Worm (Caenorhabditis elegans): ENCODE results near the gene daz-1.

The daz-1 gene

DNA sequence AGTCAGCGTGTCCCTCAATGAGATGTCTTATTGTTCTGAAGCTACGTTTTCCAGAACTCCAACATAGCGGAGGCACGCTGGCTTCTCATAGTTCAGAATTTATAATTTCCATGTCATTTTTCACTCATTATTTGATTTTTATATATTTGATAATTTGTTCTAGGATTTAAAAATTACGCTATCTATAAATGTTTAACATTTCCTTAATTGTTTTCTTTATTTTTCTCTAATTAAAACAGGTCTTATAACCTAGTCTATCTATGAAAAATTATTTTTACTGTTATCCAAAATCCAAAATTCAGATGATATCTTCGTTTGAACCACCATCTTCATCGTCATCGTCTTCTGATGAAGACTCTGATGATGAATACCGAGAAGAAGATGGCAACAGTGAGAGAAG, 22.2 kb downstream of the daz-1 start, which contains the start of gene F56D1.1:
TSS of gene F56D1.1 (plus strand) at position 301 of the 400 bp plus-strand sequence.
- TF ChIP-seq pes-1 (GFP tag; IDR thresholded peaks at IDR 0.05) (no peak), hnd-1 (tag; optimal IDR thresholded peaks at IDR 0.05) (no peak), F13C5.2 (tag; optimal IDR thresholded peaks at IDR 0.05) (no peak), ets-7 (tag; optimal IDR thresholded peaks at IDR 0.05) (no peak)

DNA sequence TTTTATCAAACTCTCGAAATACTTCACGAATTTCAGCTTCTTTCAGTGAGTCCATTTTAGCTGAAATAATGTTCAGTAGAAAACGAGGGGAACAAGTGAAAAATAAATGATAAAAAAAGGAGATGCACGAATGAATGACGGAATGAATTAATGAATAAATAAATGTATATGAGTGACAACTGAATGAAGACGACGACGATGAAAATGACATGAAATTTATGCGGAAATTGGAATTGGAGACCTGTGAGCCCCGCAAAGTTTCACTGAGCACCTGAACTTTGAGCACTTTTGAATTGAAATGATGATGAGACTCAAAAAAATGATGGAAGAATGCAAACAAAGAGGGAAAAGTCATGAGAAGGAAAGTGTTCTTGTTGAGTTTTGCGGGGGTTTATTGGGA, 25.9 kb downstream of the daz-1 start, which contains the start of gene cal-8:
TSS of gene cal-8 (minus strand) at position 60 of the 400 bp plus-strand sequence.
- TF ChIP-seq pes-1 (GFP tag; IDR thresholded peaks at IDR 0.05) (no peak), tra-4 (tag; optimal IDR thresholded peaks at IDR 0.05) (no peak), hmbx-1 (tag; optimal IDR thresholded peaks at IDR 0.05) (no peak), sea-1 (GFP tag; conservative IDR thresholded peaks at IDR 0.05) (no peak), B0310.2 (tag; optimal IDR thresholded peaks at IDR 0.05) (no peak), scrt-1 (GFP tag; IDR thresholded peaks at IDR 0.05) (no peak), ceh-36 (tag; optimal IDR thresholded peaks at IDR 0.05) (no peak)

DNA sequence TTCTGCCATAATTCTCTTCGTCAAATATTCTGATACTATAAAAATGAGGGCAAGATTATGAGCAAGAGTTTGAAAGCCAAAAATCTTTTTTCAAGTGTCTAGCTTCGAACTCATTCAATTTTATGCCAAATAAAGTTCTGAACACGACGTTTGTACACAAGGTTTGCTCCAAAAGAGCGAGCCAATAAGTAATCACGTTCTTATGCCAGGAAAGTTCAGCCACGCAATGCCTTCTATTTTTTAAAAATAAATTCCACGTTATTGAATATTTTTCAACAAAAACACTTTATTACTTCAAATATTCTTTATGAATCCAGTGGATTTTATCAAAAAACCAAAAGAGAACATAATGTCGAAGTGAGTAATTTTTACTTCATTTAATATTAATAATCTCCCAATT, 31.7 kb downstream of the daz-1 start, which contains the start of gene nep-5:
TSS of gene nep-5 (plus strand) at position 301 of the 400 bp plus-strand sequence.
- TF ChIP-seq hmbx-1 (tag; optimal IDR thresholded peaks at IDR 0.05) (no peak), ceh-36 (tag; optimal IDR thresholded peaks at IDR 0.05) (no peak), tra-4 (tag; optimal IDR thresholded peaks at IDR 0.05) (no peak), ama-1 (optimal IDR thresholded peaks at IDR 0.05) (no peak)

DNA sequence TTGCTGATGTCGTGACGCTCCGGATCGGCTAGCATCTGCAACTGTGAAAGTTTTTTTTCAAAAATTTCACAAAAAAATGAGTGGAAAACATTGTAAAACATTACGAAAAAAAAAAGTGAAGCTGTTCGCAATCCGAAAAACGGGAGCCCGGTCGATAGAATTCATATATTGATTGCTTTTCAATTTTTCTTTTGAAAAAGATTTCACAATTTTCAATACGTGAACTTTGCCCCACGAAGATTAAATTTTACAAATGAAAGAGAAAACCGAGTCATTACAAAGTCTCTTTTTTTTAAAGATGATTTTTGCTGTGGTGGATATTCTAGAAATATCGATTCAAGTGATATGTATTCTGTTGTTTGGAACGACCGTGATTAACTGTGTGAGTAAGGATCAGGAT, 38.3 kb downstream of the daz-1 start, which contains the start of gene F12A10.6:
TSS of gene F12A10.6 (minus strand) at position 101 of the 400 bp plus-strand sequence.
- no peak for TF ChIP-seq ceh-13 (GFP tag; optimal IDR thresholded peaks at IDR 0.05)
- no peak for TF ChIP-seq scrt-1 (GFP tag; IDR thresholded peaks at IDR 0.05)
- TF ChIP-seq F13C5.2 (tag; optimal IDR thresholded peaks at IDR 0.05): no peak
- TF ChIP-seq hmbx-1 (tag; optimal IDR thresholded peaks at IDR 0.05): no peak
- TF ChIP-seq flt-1 (GFP tag; IDR thresholded peaks at IDR 0.05): no peak

DNA sequence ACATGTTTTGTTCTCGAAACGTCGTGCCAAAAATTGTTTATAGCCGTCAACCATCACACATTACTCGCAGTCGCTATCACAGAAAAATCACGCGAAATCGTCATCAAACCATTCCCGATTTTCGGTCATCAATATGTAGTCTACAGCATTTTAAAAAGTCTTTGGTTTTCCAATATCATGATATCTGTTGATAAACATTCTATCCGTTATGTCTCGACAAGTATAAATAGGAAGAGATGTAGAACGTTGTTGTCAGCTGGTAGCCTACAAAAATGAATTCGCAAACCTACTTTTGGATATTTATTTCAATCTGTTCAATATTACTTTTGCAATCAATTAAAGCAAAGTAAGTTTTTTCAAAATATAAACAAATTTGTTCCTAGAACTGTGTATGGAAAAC, 40.3 kb downstream of the daz-1 start, which contains the start of gene F12A10.1:
TSS of gene F12A10.1 (plus strand) at position 166 of the 400 bp plus-strand sequence.
- no peak for TF ChIP-seq scrt-1 (GFP tag; IDR thresholded peaks at IDR 0.05)
- TF ChIP-seq hnd-1 (tag; optimal IDR thresholded peaks at IDR 0.05): no peak
- TF ChIP-seq ceh-13 (GFP tag; optimal IDR thresholded peaks at IDR 0.05): no peak
- TF ChIP-seq flt-1 (GFP tag; IDR thresholded peaks at IDR 0.05): no peak
- TF ChIP-seq tbx-37 (GFP tag; conservative IDR thresholded peaks at IDR 0.05): no peak
- no peak for TF ChIP-seq F13C5.2 (tag; optimal IDR thresholded peaks at IDR 0.05)
- TF ChIP-seq hmbx-1 (tag; optimal IDR thresholded peaks at IDR 0.05): no peak
- no peak for TF ChIP-seq hmg-4 (GFP tag; optimal IDR thresholded peaks at IDR 0.05)
- TF ChIP-seq tbx-11 (GFP tag; IDR thresholded peaks at IDR 0.05): no peak
- no peak for TF ChIP-seq tra-4 (tag; optimal IDR thresholded peaks at IDR 0.05)

DNA sequence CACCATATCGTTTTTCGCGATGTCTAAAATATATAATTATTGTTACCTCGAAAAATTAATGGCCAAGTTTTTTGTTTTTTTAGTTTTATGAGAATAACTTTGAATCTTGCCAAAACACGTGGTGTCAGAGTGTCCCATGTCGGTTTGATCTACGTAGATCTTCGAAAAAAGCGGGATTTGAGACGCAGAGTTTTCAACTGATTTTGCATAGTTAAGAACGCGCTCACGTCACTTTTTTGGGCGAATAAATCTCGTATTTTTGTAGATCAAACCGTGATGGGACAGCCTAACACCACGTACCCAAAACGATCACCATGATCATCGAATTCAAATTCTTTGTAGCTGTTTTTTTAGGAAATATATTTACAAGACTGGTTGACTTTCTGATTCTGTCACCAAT, 41.4 kb downstream of the daz-1 start:
- TF ChIP-seq flt-1 (GFP tag; IDR thresholded peaks at IDR 0.05) (no peak), hnd-1 (tag; optimal IDR thresholded peaks at IDR 0.05) (no peak), scrt-1 (GFP tag; IDR thresholded peaks at IDR 0.05) (no peak), ceh-13 (GFP tag; optimal IDR thresholded peaks at IDR 0.05) (no peak), tra-4 (tag; optimal IDR thresholded peaks at IDR 0.05) (no peak), hmbx-1 (tag; optimal IDR thresholded peaks at IDR 0.05) (no peak), F13C5.2 (tag; optimal IDR thresholded peaks at IDR 0.05) (no peak)

DNA sequence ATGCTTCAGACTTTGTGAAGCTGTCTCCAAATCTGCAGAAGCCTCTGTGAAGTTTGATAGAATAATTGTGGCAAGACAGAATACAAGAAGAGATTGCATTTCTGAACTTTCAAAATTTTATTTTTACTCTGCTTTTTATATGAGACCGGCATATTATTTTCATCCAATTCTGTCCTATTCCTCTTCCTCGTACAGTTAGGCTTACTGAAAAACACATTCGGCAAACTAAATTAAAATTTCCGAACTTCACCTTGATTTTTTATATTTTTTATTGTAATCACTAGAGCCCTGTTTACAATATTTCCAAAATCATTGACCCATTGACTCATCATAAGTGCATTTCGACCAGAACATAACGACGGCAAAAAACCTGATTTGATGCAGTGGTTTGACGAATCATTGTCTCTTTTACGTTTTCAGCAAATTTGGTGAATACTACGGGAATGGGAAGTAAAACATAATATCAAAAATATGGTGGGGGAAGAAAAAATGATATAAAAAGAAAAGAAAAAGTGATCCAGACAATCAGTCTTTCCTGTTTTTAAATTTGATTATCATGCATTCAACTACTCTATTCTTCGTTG, 42.1 kb downstream of the daz-1 start, which contains the start of the genes suex-1 and F12A10.9:
TSS of gene suex-1 (minus strand) at position 101 of the 584 bp plus-strand sequence.
TSS of gene F12A10.9 (plus strand) at position 534 of the 584 bp plus-strand sequence.
- TF ChIP-seq ceh-36 (tag; optimal IDR thresholded peaks at IDR 0.05) (no peak), flt-1 (GFP tag; IDR thresholded peaks at IDR 0.05) (no peak), ets-7 (tag; optimal IDR thresholded peaks at IDR 0.05) (no peak), hnd-1 (tag; optimal IDR thresholded peaks at IDR 0.05) (no peak), tbx-11 (GFP tag; IDR thresholded peaks at IDR 0.05) (no peak), aly-1 (tag; optimal IDR thresholded peaks at IDR 0.05) (no peak), B0310.2 (tag; optimal IDR thresholded peaks at IDR 0.05) (no peak)

DNA sequence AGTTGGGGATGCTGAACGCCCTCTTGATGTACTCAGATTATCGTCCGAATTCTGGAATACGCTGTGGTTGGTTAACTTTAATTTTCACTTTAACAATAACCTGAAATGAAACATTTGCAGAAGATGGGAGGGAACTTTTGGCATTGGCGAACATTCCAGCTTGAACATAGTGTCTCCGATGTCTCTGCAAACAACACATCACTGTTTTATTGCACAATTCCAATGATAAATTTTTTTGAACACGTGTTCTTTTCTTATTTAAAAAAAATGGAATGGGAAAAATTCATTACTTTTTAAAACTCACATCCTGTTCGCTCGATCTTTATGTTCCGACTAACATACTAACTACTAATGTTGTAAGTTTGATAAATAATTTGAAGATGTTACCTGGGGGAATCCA, 44.4 kb downstream of the daz-1 start, which contains the start of gene fzy-1:
TSS of gene fzy-1 (plus strand) at position 301 of the 400 bp plus-strand sequence.
- TF ChIP-seq B0310.2 (tag; optimal IDR thresholded peaks at IDR 0.05) (no peak), ama-1 (optimal IDR thresholded peaks at IDR 0.05) (no peak), tbx-37 (GFP tag; conservative IDR thresholded peaks at IDR 0.05) (no peak), hmbx-1 (tag; optimal IDR thresholded peaks at IDR 0.05) (no peak)

DNA sequence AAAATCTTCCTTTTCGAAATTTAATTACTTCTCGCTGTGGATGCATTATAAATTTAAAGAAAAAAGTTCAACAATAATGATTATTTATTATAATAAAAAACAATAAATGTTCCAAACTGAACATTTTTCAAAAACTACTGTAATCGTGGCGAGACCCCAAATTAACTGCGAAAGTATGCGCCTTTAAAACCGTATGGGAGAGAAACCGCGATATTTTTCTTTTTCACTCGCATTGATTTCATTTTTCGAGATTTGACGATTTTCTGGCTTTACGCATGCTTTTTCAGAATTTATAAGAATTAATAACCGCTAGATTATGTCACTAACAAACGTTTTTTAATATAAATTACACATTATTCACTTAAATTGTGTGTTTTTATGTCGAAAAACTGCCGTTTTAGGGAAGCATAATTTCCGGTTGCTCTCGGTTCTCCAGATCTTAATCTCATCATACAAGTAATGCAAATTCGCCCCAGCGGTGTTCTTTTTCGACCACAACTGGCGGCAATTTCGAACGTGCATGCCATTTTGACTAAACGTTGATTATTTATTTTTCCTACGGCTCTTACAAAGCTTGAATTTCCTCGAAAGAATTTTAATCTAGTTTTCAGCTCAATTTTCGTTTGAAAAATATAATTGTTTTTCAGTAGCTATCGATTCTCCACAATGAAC, 45.0 kb downstream of the daz-1 start, which contains the start of gene F12A10.8:
TSS of gene F12A10.8 (minus strand) at position 79 of the 672 bp plus-strand sequence.
- no peak for TF ChIP-seq flt-1 (GFP tag; IDR thresholded peaks at IDR 0.05)
- no peak for TF ChIP-seq B0310.2 (tag; optimal IDR thresholded peaks at IDR 0.05)
- TF ChIP-seq scrt-1 (GFP tag; IDR thresholded peaks at IDR 0.05): no peak
